Fruit fly (Drosophila melanogaster): ENCODE measurements around the gene CG4995.

DNA sequence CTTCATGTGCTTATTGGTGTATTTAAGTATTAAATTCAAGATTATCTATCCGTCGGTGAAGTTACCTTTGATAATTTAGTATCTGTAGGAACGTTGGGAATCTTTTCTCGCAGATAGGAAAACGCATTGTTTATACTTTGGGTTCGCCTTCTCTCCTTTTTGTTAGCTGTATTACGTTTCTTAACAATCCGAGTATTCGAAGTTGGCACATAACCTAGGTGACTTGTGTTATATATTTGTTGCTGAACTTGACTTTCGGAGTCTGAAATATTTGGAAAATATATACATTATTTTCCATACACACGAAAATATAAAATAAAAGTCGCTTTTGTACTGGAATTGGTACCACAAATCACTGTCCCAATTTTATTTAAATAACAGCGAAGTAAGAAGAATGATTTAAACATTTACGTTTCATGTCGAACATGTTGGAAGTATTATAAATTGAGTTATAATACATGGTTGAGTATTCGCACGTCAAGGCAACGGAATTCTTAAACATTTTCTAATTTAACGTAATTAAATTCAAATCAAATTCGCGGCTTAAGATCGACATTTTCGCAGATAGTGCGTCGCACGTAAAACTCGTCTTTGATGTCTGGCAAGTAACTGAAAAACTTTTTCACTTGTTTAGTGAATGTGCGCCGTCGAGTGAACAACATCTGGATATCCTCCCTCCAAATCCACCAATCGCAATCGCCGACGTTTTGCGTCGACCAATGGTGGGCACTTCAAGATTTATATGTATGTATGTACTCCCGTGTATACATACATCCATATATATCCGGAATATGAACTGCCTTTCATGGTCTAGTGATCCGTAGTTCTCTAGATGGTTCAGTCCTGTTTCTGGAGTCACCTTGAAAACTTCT lies 27.2 kb upstream of the CG4995 start, which contains the start of gene Hand:
- TF ChIP-seq Blimp-1 (GFP tag; optimal IDR thresholded peaks at IDR 0.05) (no peak), lz (GFP tag; optimal IDR thresholded peaks at IDR 0.05) (no peak), Sox102F (GFP tag; optimal IDR thresholded peaks at IDR 0.05) (no peak), acj6 (GFP tag; optimal IDR thresholded peaks at IDR 0.05) (no peak), CG16779 (tag; optimal IDR thresholded peaks at IDR 0.05) (no peak), topi (GFP tag; optimal IDR thresholded peaks at IDR 0.05) (no peak), CG6854 (GFP tag; optimal IDR thresholded peaks at IDR 0.05) (no peak), CG11762 (GFP tag; optimal IDR thresholded peaks at IDR 0.05; ENCODE audit: insufficient read depth) (no peak)

Measured in whole organism, prepupa.